Fruit fly (Drosophila melanogaster) S2 (cell line): Measurements from ENCODE around the gene CG14892.

ENCODE experiments used
- CG8478 ChIP-seq: fragments of >200 bp; optimal IDR thresholded peaks from 2 replicates; lab custom pipeline; 2018
- CTCF ChIP-seq, 2 experiments: fragments of >200 bp; optimal IDR thresholded peaks; 2 replicates each; lab custom pipeline; 2018

- TF ChIP-seq CTCF (optimal IDR thresholded peaks at IDR 0.05; lab: Kevin White, UChicago) (no peak), CG8478 (lab: Kevin White, UChicago) (no peak)
Measured at dm6 chr3R:16604715-16605114, 10.5 kb downstream of the CG14892 start, which contains the start of gene CG10345.
